Fruit fly (Drosophila melanogaster) whole organism, embryonic: Measurements from ENCODE around the gene Alg9.
A peak's percentile ranks its signal among the peaks of the same experiment; 100 is the strongest.

Experiments
- CG10209 ChIP-seq: fragments of 200-800 bp; sonication (Bioruptor generic); optimal IDR thresholded peaks from 3 replicates; lab custom pipeline; 2017; ENCODE audit warnings: missing biosample characterization, mild to moderate bottlenecking, missing genetic modification characterization, missing genetic modification reagents
- CG10979 ChIP-seq: fragments of 200-800 bp; sonication (Bioruptor generic); optimal IDR thresholded peaks from 2 replicates; lab custom pipeline; 2018; ENCODE audit warnings: missing biosample characterization, mild to moderate bottlenecking, missing genetic modification characterization, moderate library complexity
- CG11504 ChIP-seq: fragments of 200-800 bp; sonication (Bioruptor generic); optimal IDR thresholded peaks from 3 replicates; lab custom pipeline; 2019; ENCODE audit warnings: missing biosample characterization, mild to moderate bottlenecking, missing genetic modification characterization, moderate library complexity
- CG12744 ChIP-seq: fragments of 200-800 bp; sonication (Bioruptor generic); optimal IDR thresholded peaks from 2 replicates; lab custom pipeline; 2016; ENCODE audit warnings: missing biosample characterization, missing genetic modification characterization
- CG13123 ChIP-seq: fragments of 200-800 bp; sonication (Bioruptor generic); optimal IDR thresholded peaks from 2 replicates; lab custom pipeline; 2016; ENCODE audit warnings: missing biosample characterization, missing genetic modification characterization
- CG13424 ChIP-seq: fragments of 200-800 bp; sonication (Bioruptor generic); optimal IDR thresholded peaks from 2 replicates; lab custom pipeline; 2019; ENCODE audit warnings: missing biosample characterization, mild to moderate bottlenecking, missing genetic modification characterization, moderate library complexity
- CG15514 ChIP-seq: fragments of 200-800 bp; sonication (Bioruptor generic); optimal IDR thresholded peaks from 3 replicates; lab custom pipeline; 2017; ENCODE audit warnings: missing biosample characterization, missing genetic modification characterization, mild to moderate bottlenecking, moderate library complexity, missing genetic modification reagents
- CG17328 ChIP-seq: fragments of 200-800 bp; sonication (Bioruptor generic); IDR thresholded peaks from 2 replicates; pipeline ENCODE4 v1.3.6; 2022; ENCODE audit warnings: missing biosample characterization, missing genetic modification characterization
- CG17568 ChIP-seq: fragments of 200-800 bp; sonication (Bioruptor generic); optimal IDR thresholded peaks from 2 replicates; lab custom pipeline; 2018; ENCODE audit warnings: missing biosample characterization, mild to moderate bottlenecking, missing genetic modification characterization, moderate library complexity
- CG18262 ChIP-seq: fragments of 200-800 bp; optimal IDR thresholded peaks from 3 replicates; lab custom pipeline; 2019; ENCODE audit warnings: missing biosample characterization, mild to moderate bottlenecking, missing genetic modification characterization, moderate library complexity
- CG2116 ChIP-seq: fragments of 200-800 bp; sonication (Bioruptor generic); optimal IDR thresholded peaks from 3 replicates; lab custom pipeline; 2018; ENCODE audit warnings: missing biosample characterization, mild to moderate bottlenecking, missing genetic modification characterization
- CG2120 ChIP-seq: fragments of 200-800 bp; sonication (Bioruptor generic); optimal IDR thresholded peaks from 3 replicates; lab custom pipeline; 2016; ENCODE audit warnings: missing biosample characterization, missing genetic modification characterization
- CG2678 ChIP-seq: fragments of 200-800 bp; sonication (Bioruptor generic); optimal IDR thresholded peaks from 3 replicates; lab custom pipeline; 2019; ENCODE audit warnings: missing biosample characterization, mild to moderate bottlenecking, missing genetic modification characterization, moderate library complexity
- CG2712 ChIP-seq: fragments of 200-800 bp; optimal IDR thresholded peaks from 3 replicates; lab custom pipeline; 2019; ENCODE audit warnings: missing biosample characterization, mild to moderate bottlenecking, missing genetic modification characterization, moderate library complexity
- CG31224 ChIP-seq: fragments of 200-800 bp; sonication (Bioruptor generic); IDR thresholded peaks from 2 replicates; pipeline ENCODE4 v1.3.6; 2022; ENCODE audit warnings: missing biosample characterization, missing genetic modification characterization
- CG32532 ChIP-seq: fragments of 200-800 bp; sonication (Bioruptor generic); IDR thresholded peaks from 2 replicates; pipeline ENCODE4 v1.3.6; 2022; ENCODE audit warnings: missing biosample characterization, missing genetic modification characterization
- CG4404 ChIP-seq: fragments of 200-800 bp; sonication (Bioruptor generic); IDR thresholded peaks from 2 replicates; pipeline ENCODE4 v1.3.6; 2022; ENCODE audit warnings: missing biosample characterization, missing genetic modification characterization
- CG7556 ChIP-seq: fragments of 200-800 bp; sonication (Bioruptor generic); optimal IDR thresholded peaks from 2 replicates; lab custom pipeline; 2017; ENCODE audit warnings: missing biosample characterization, mild to moderate bottlenecking, missing genetic modification characterization
- CG7987 ChIP-seq: fragments of 200-800 bp; sonication (Bioruptor generic); optimal IDR thresholded peaks from 2 replicates; lab custom pipeline; 2018; ENCODE audit warnings: missing biosample characterization, mild to moderate bottlenecking, missing genetic modification characterization, moderate library complexity
- CG9727 ChIP-seq: fragments of 200-800 bp; sonication (Bioruptor generic); optimal IDR thresholded peaks from 3 replicates; lab custom pipeline; 2017; ENCODE audit warnings: missing biosample characterization, mild to moderate bottlenecking, missing genetic modification characterization
- CoRest ChIP-seq: fragments of 200-800 bp; sonication (Bioruptor generic); optimal IDR thresholded peaks from 3 replicates; lab custom pipeline; 2018; ENCODE audit warnings: missing biosample characterization, mild to moderate bottlenecking, missing genetic modification characterization, moderate library complexity
- D19A ChIP-seq: fragments of 200-800 bp; optimal IDR thresholded peaks from 3 replicates; lab custom pipeline; 2019; ENCODE audit warnings: missing biosample characterization, mild to moderate bottlenecking, missing genetic modification characterization, moderate library complexity
- Dek ChIP-seq: fragments of 200-800 bp; sonication (Bioruptor generic); optimal IDR thresholded peaks from 3 replicates; lab custom pipeline; 2019; ENCODE audit warnings: missing biosample characterization, mild to moderate bottlenecking, missing genetic modification characterization, moderate library complexity
- Dip3 ChIP-seq: fragments of 200-800 bp; sonication (Bioruptor generic); optimal IDR thresholded peaks from 3 replicates; lab custom pipeline; 2016; ENCODE audit warnings: missing biosample characterization, missing genetic modification characterization
- HLH3B ChIP-seq: fragments of 200-800 bp; sonication (Bioruptor generic); IDR thresholded peaks from 2 replicates; pipeline ENCODE4 v1.3.6; 2022; ENCODE audit warnings: missing biosample characterization, missing genetic modification characterization
- MBD-R2 ChIP-seq: fragments of 200-800 bp; sonication (Bioruptor generic); IDR thresholded peaks from 2 replicates; pipeline ENCODE4 v1.3.6; 2022; ENCODE audit warnings: missing biosample characterization, missing genetic modification characterization
- Nf-YA ChIP-seq: fragments of 200-800 bp; sonication (Bioruptor generic); IDR thresholded peaks from 2 replicates; pipeline ENCODE4 v1.3.6; 2022; ENCODE audit warnings: missing biosample characterization, missing genetic modification characterization
- Ravus ChIP-seq: fragments of 200-800 bp; sonication (Bioruptor generic); IDR thresholded peaks from 2 replicates; pipeline ENCODE4 v1.3.6; 2022; ENCODE audit warnings: missing biosample characterization, missing genetic modification characterization
- Rfx ChIP-seq: fragments of 200-800 bp; sonication (Bioruptor generic); IDR thresholded peaks from 2 replicates; pipeline ENCODE4 v1.3.6; 2022; ENCODE audit warnings: missing biosample characterization, missing genetic modification characterization
- Sin3A ChIP-seq: fragments of >200 bp; optimal IDR thresholded peaks from 2 replicates; lab custom pipeline; 2018
- Xrp1 ChIP-seq: fragments of 200-800 bp; sonication (Bioruptor generic); IDR thresholded peaks from 2 replicates; pipeline ENCODE4 v1.3.6; 2022; ENCODE audit warnings: missing biosample characterization, missing genetic modification characterization
- chinmo ChIP-seq: fragments of 200-800 bp; sonication (Bioruptor generic); IDR thresholded peaks from 4 replicates; pipeline ENCODE4 v1.3.6; 2022; ENCODE audit warnings: missing biosample characterization, missing genetic modification characterization; ENCODE audit not compliant: partially characterized antibody
- dysf ChIP-seq: fragments of 200-800 bp; sonication (Bioruptor generic); IDR thresholded peaks from 3 replicates; pipeline ENCODE4 v1.3.6; 2022; ENCODE audit warnings: missing biosample characterization, missing genetic modification characterization
- gem ChIP-seq: fragments of 200-800 bp; sonication (Bioruptor generic); optimal IDR thresholded peaks from 2 replicates; lab custom pipeline; 2019; ENCODE audit warnings: missing biosample characterization, mild to moderate bottlenecking, missing genetic modification characterization, moderate library complexity
- grau ChIP-seq: fragments of 200-800 bp; optimal IDR thresholded peaks from 3 replicates; lab custom pipeline; 2019; ENCODE audit warnings: missing biosample characterization, mild to moderate bottlenecking, missing genetic modification characterization, moderate library complexity
- grn ChIP-seq: fragments of 200-800 bp; sonication (Bioruptor generic); optimal IDR thresholded peaks from 3 replicates; lab custom pipeline; 2017; ENCODE audit warnings: missing biosample characterization, missing genetic modification characterization
- gro ChIP-seq: fragments of 200-800 bp; sonication (Bioruptor generic); optimal IDR thresholded peaks from 2 replicates; lab custom pipeline; 2016; ENCODE audit warnings: missing biosample characterization, missing genetic modification characterization
- gt ChIP-seq: fragments of 200-800 bp; sonication (Bioruptor generic); IDR thresholded peaks from 2 replicates; pipeline ENCODE4 v1.3.6; 2022; ENCODE audit warnings: missing biosample characterization, missing genetic modification characterization
- kni ChIP-seq: fragments of 200-800 bp; sonication (Bioruptor generic); optimal IDR thresholded peaks from 3 replicates; lab custom pipeline; 2017; ENCODE audit warnings: mild to moderate bottlenecking, missing biosample characterization, missing genetic modification reagents, missing genetic modification characterization
- lmd ChIP-seq: fragments of 200-800 bp; sonication (Bioruptor generic); IDR thresholded peaks from 2 replicates; pipeline ENCODE4 v1.3.6; 2022; ENCODE audit warnings: missing biosample characterization, missing genetic modification characterization
- pan ChIP-seq, 4 experiments: fragments of >200 bp in 3 of 4; fragments of 200-800 bp in 1 of 4; sonication (Bioruptor generic) in 1 of 4; optimal IDR thresholded peaks in 3 of 4; IDR thresholded peaks in 1 of 4; 2 replicates each; pipeline versions ENCODE4 v1.3.6 to Lab custom; 2017 to 2022; ENCODE audit warnings: missing biosample characterization in 2 of 4, missing genetic modification characterization in 2 of 4, mixed read lengths in 1 of 4
- repo ChIP-seq: fragments of 200-800 bp; sonication (Bioruptor generic); optimal IDR thresholded peaks from 2 replicates; lab custom pipeline; 2016; ENCODE audit warnings: missing biosample characterization, missing genetic modification characterization
- row ChIP-seq: fragments of 200-800 bp; sonication (Bioruptor generic); IDR thresholded peaks from 3 replicates; pipeline ENCODE4 v1.3.6; 2022; ENCODE audit warnings: missing biosample characterization, missing genetic modification characterization
- sc ChIP-seq, 3 experiments: fragments of >200 bp in 2 of 3; fragments of 200-800 bp in 1 of 3; sonication (Bioruptor generic) in 1 of 3; optimal IDR thresholded peaks; 2 replicates in 2 of 3; 3 replicates in 1 of 3; lab custom pipeline; 2017; ENCODE audit warnings: mild to moderate bottlenecking in 1 of 3, missing biosample characterization in 1 of 3, missing genetic modification characterization in 1 of 3, missing genetic modification reagents in 1 of 3
- slbo ChIP-seq: fragments of 200-800 bp; sonication (Bioruptor generic); IDR thresholded peaks from 2 replicates; pipeline ENCODE4 v1.3.6; 2022; ENCODE audit warnings: missing biosample characterization, missing genetic modification characterization
- toy ChIP-seq: fragments of 200-800 bp; sonication (Bioruptor generic); IDR thresholded peaks from 2 replicates; pipeline ENCODE4 v1.3.6; 2022; ENCODE audit warnings: missing biosample characterization, missing genetic modification characterization
- tup ChIP-seq: fragments of 200-800 bp; sonication (Bioruptor generic); optimal IDR thresholded peaks from 2 replicates; lab custom pipeline; 2016; ENCODE audit warnings: missing biosample characterization, mild to moderate bottlenecking, missing genetic modification characterization, moderate library complexity
- usp ChIP-seq: fragments of >200 bp; optimal IDR thresholded peaks from 2 replicates; lab custom pipeline; 2017; ENCODE audit warnings: missing biosample characterization, missing genetic modification characterization
- zf30C ChIP-seq: fragments of 200-800 bp; sonication (Bioruptor generic); optimal IDR thresholded peaks from 3 replicates; lab custom pipeline; 2018; ENCODE audit warnings: missing biosample characterization, mild to moderate bottlenecking, missing genetic modification characterization
- zfh2 ChIP-seq: fragments of 200-800 bp; sonication (Bioruptor generic); optimal IDR thresholded peaks from 2 replicates; lab custom pipeline; 2016; ENCODE audit warnings: missing biosample characterization, missing genetic modification characterization

The Alg9 gene

DNA sequence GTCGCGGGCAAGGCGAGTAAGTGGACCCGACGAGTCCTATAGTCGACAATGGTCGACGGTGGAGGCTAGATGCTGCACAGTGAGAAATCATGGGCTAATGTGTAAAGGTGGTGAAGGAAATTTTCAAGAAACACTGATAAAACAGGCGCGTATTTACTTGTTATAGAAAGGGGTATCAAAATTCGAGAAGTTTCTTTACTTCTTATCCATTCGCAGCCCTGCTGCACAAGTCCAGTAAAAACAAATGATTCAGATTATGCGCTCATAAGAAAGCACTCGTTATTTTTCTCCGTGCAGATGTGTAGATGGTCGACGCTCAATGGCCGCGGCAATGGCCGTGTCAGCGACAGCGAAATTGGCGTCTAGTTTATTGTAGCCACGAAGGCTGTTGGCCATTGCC is 44.9 kb upstream of the Alg9 start (continued):
- TF ChIP-seq CG4404 (GFP tag; lab: Robert Waterston, UW) (peak; percentile 12; the same call in 1 of the 2 replicates), CG31224 (GFP tag; lab: Robert Waterston, UW) (no peak), CG7556 (GFP tag; lab: Kevin White, UChicago) (peak; percentile 6), CG18262 (tag; lab: Kevin White, UChicago) (peak; percentile 13), pan (optimal IDR thresholded peaks at IDR 0.05; lab: Kevin White, UChicago) (no peak), pan (GFP tag; optimal IDR thresholded peaks at IDR 0.05 in 1 of 2, IDR thresholded peaks at IDR 0.05 in 1 of 2) (no peak), CG12744 (GFP tag; lab: Kevin White, UChicago) (no peak), Xrp1 (peak; percentile 26; the same call in 1 of the 2 replicates), chinmo (GFP tag; lab: Robert Waterston, UW) (no peak), Sin3A (lab: Kevin White, UChicago) (no peak), CG2712 (tag; lab: Kevin White, UChicago) (peak; percentile 13), zf30C (peak; percentile 58), row (GFP tag; lab: Robert Waterston, UW) (peak; percentile 51), sc (optimal IDR thresholded peaks at IDR 0.05; lab: Kevin White, UChicago) (no peak), sc (GFP tag; optimal IDR thresholded peaks at IDR 0.05; lab: Kevin White, UChicago) (no peak), kni (GFP tag; lab: Kevin White, UChicago) (no peak), grau (tag; lab: Kevin White, UChicago) (peak; percentile 19), CG9727 (GFP tag; lab: Kevin White, UChicago) (peak; percentile 2), gro (GFP tag; lab: Kevin White, UChicago) (no peak), slbo (0 out of 2 replicates have a peak, but pooled peaks have one; percentile 23), CG2678 (peak; percentile 24), tup (GFP tag; lab: Kevin White, UChicago) (no peak), HLH3B (GFP tag; lab: Robert Waterston, UW) (0 out of 2 replicates have a peak, but pooled peaks have one; percentile 5), Nf-YA (GFP tag; lab: Robert Waterston, UW) (no peak), CG10979 (peak; percentile 22), usp (GFP tag; lab: Kevin White, UChicago) (no peak), CoRest (peak; percentile 7), Rfx (no peak), CG11504 (tag; lab: Kevin White, UChicago) (peak; percentile 28), zfh2 (GFP tag; lab: Kevin White, UChicago) (no peak), gem (tag; lab: Kevin White, UChicago) (peak; percentile 31), lmd (GFP tag; lab: Robert Waterston, UW) (peak; percentile 15; the same call in 1 of the 2 replicates), CG2120 (GFP tag; lab: Kevin White, UChicago) (peak; percentile 17), dysf (GFP tag; lab: Robert Waterston, UW) (peak; percentile 37; the same call in 1 of the 3 replicates), toy (no peak), grn (GFP tag; lab: Kevin White, UChicago) (no peak), CG10209 (GFP tag; lab: Kevin White, UChicago) (peak; percentile 11)

- no peak for TF ChIP-seq repo
- TF ChIP-seq Dip3 (GFP tag; lab: Kevin White, UChicago) = no peak
- peak; percentile 67 for TF ChIP-seq D19A
- TF ChIP-seq, all 482 proteins: peak for 1
Observed at dm6 chr3R:25177429-25177828, 44.0 kb upstream of the Alg9 start.

- TF ChIP-seq gt (GFP tag; lab: Robert Waterston, UW) (0 out of 2 replicates have a peak, but pooled peaks have one; percentile 33), gem (tag; lab: Kevin White, UChicago) (peak; percentile 79), CG17568 (peak; percentile 42), CG13424 (tag; lab: Kevin White, UChicago) (peak; percentile 68), Dek (tag; lab: Kevin White, UChicago) (no peak), Ravus (GFP tag; lab: Robert Waterston, UW) (no peak), CG15514 (GFP tag; lab: Kevin White, UChicago) (peak; percentile 8), CG32532 (no peak), CG2116 (peak; percentile 33), CG7987 (GFP tag; lab: Kevin White, UChicago) (no peak), MBD-R2 (GFP tag; lab: Robert Waterston, UW) (no peak), CG17328 (GFP tag; lab: Robert Waterston, UW) (peak; percentile 92), CG13123 (no peak)
Observed at dm6 chr3R:25178521-25178920, 42.9 kb upstream of the Alg9 start.
